Worm (Caenorhabditis elegans) whole organism, L4/young adult: ENCODE results near the gene C36C9.6.

Experiments used
- W03F9.2 ChIP-seq: fragments of 150-350 bp; optimal IDR thresholded peaks from 2 replicates; lab custom pipeline; 2014; ENCODE audit warnings: missing biosample characterization, missing genetic modification characterization
- dao-5 ChIP-seq: sonication (generic microtip); optimal IDR thresholded peaks from 2 replicates; lab custom pipeline; 2016; ENCODE audit warnings: missing genotype, missing genetic modification characterization, moderate library complexity, missing compliant biosample characterization
- him-1 ChIP-seq: sonication (generic microtip); optimal IDR thresholded peaks from 2 replicates; lab custom pipeline; 2016; ENCODE audit warnings: missing genotype, missing genetic modification reagents, missing genetic modification characterization, missing compliant biosample characterization

DNA sequence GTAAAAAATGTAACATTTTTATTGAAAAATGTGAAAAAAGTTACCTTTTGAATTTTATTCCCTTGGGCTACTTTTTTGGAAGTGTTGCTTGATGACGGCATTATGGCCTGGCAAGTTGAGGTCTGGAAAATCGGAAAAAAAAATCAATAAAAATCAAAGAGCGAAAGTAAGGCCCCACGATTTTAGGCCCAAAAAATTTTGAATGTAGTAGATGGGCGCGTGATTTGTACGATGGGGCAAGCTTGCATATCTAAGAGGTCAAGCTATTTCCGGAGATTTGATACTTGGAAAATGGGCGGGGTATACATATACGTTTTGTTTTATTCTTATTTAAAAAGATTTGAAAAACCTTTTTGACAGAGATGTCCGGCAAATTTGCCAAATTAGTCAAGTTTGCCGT is 15.7 kb upstream of the C36C9.6 start, which contains the start of gene F07G6.5:
- TF ChIP-seq dao-5 (tag; lab: Kevin White, UChicago) (no peak), W03F9.2 (tag; lab: Kevin White, UChicago) (no peak), him-1 (no peak)
